Worm (Caenorhabditis elegans) whole organism, mixed stage, embryonic: ENCODE measurements around the gene F53F8.4.

Experiments
- M03D4.4 ChIP-seq: sonication (generic microtip); optimal IDR thresholded peaks from 2 replicates; lab custom pipeline; 2017; ENCODE audit warnings: mild to moderate bottlenecking, missing genetic modification characterization, missing compliant biosample characterization
- bed-3 ChIP-seq: fragments of 200-800 bp; sonication (Bioruptor generic); optimal IDR thresholded peaks from 3 replicates; lab custom pipeline; 2018; ENCODE audit warnings: mild to moderate bottlenecking, missing genetic modification characterization, moderate library complexity, missing compliant biosample characterization
- blmp-1 ChIP-seq: fragments of 150-350 bp; optimal IDR thresholded peaks from 2 replicates; lab custom pipeline; 2014; ENCODE audit warnings: missing biosample characterization, missing genetic modification characterization
- ceh-39 ChIP-seq: fragments of 150-350 bp; optimal IDR thresholded peaks from 2 replicates; lab custom pipeline; 2014; ENCODE audit warnings: missing biosample characterization, missing genetic modification characterization
- ceh-43 ChIP-seq: fragments of 200-800 bp; sonication (Bioruptor generic); optimal IDR thresholded peaks from 2 replicates; lab custom pipeline; 2018; ENCODE audit warnings: mild to moderate bottlenecking, missing genetic modification characterization, moderate library complexity, missing compliant biosample characterization
- ceh-83 ChIP-seq: fragments of 200-800 bp; sonication (Bioruptor generic); optimal IDR thresholded peaks from 2 replicates; lab custom pipeline; 2018; ENCODE audit warnings: mild to moderate bottlenecking, missing genetic modification characterization, missing compliant biosample characterization
- ces-1 ChIP-seq: fragments of 150-350 bp; optimal IDR thresholded peaks from 2 replicates; lab custom pipeline; 2014; ENCODE audit warnings: missing biosample characterization, missing genetic modification reagents, missing genetic modification characterization
- cnd-1 ChIP-seq: fragments of 200-800 bp; sonication (Bioruptor generic); optimal IDR thresholded peaks from 2 replicates; lab custom pipeline; 2018; ENCODE audit warnings: mild to moderate bottlenecking, missing genetic modification characterization, missing compliant biosample characterization
- drap-1 ChIP-seq: fragments of 200-800 bp; sonication (Bioruptor generic); optimal IDR thresholded peaks from 3 replicates; lab custom pipeline; 2018; ENCODE audit warnings: mild to moderate bottlenecking, missing genetic modification characterization, missing compliant biosample characterization
- elt-1 ChIP-seq: sonication (generic microtip); optimal IDR thresholded peaks from 2 replicates; lab custom pipeline; 2017; ENCODE audit warnings: missing genetic modification characterization, mild to moderate bottlenecking, missing compliant biosample characterization, antibody characterized with exemption, moderate library complexity, borderline replicate concordance; ENCODE audit not compliant: insufficient read depth
- elt-3 ChIP-seq: fragments of 150-350 bp; optimal IDR thresholded peaks from 2 replicates; lab custom pipeline; 2014; ENCODE audit warnings: missing biosample characterization, missing genetic modification characterization
- flh-1 ChIP-seq: fragments of 200-800 bp; sonication (Bioruptor generic); optimal IDR thresholded peaks from 2 replicates; lab custom pipeline; 2018; ENCODE audit warnings: mild to moderate bottlenecking, missing genetic modification characterization, moderate library complexity, missing compliant biosample characterization
- ham-2 ChIP-seq: fragments of 200-800 bp; sonication (Bioruptor generic); optimal IDR thresholded peaks from 2 replicates; lab custom pipeline; 2018; ENCODE audit warnings: mild to moderate bottlenecking, missing genetic modification characterization, missing compliant biosample characterization
- hlh-1 ChIP-seq: fragments of 150-350 bp; optimal IDR thresholded peaks from 2 replicates; lab custom pipeline; 2014; ENCODE audit warnings: missing biosample characterization, missing genetic modification reagents, missing genetic modification characterization
- lin-13 ChIP-seq: fragments of 150-350 bp; optimal IDR thresholded peaks from 2 replicates; lab custom pipeline; 2014; ENCODE audit warnings: missing biosample characterization, missing genetic modification characterization
- lin-32 ChIP-seq: fragments of 200-800 bp; sonication (Bioruptor generic); optimal IDR thresholded peaks from 2 replicates; lab custom pipeline; 2018; ENCODE audit warnings: mild to moderate bottlenecking, missing genetic modification characterization, missing compliant biosample characterization
- lsy-2 ChIP-seq: fragments of 150-350 bp; optimal IDR thresholded peaks from 2 replicates; lab custom pipeline; 2014; ENCODE audit warnings: missing biosample characterization, missing genetic modification characterization
- mab-5 ChIP-seq: fragments of 150-350 bp; optimal IDR thresholded peaks from 2 replicates; lab custom pipeline; 2014; ENCODE audit warnings: missing biosample characterization, missing genetic modification characterization
- mep-1 ChIP-seq: fragments of 150-350 bp; optimal IDR thresholded peaks from 2 replicates; lab custom pipeline; 2017; ENCODE audit warnings: missing biosample characterization, missing genetic modification reagents, missing genetic modification characterization, inconsistent platforms
- mls-2 ChIP-seq: sonication (generic microtip); optimal IDR thresholded peaks from 2 replicates; lab custom pipeline; 2016; ENCODE audit warnings: mild to moderate bottlenecking, missing genetic modification characterization, moderate library complexity, missing compliant biosample characterization
- nhr-12 ChIP-seq: fragments of 150-350 bp; optimal IDR thresholded peaks from 2 replicates; lab custom pipeline; 2014; ENCODE audit warnings: missing biosample characterization, missing genetic modification characterization
- nhr-2 ChIP-seq: fragments of 150-350 bp; optimal IDR thresholded peaks from 2 replicates; lab custom pipeline; 2014; ENCODE audit warnings: missing biosample characterization, missing genetic modification characterization
- nhr-237 ChIP-seq: fragments of 150-350 bp; optimal IDR thresholded peaks from 2 replicates; lab custom pipeline; 2014; ENCODE audit warnings: missing biosample characterization, missing genetic modification characterization
- nhr-28 ChIP-seq: fragments of 150-350 bp; optimal IDR thresholded peaks from 2 replicates; lab custom pipeline; 2014; ENCODE audit warnings: missing biosample characterization, missing genetic modification characterization
- nhr-76 ChIP-seq: sonication (generic microtip); optimal IDR thresholded peaks from 2 replicates; lab custom pipeline; 2017; ENCODE audit warnings: missing biosample characterization, missing genetic modification characterization
- pha-4 ChIP-seq: fragments of 150-350 bp; optimal IDR thresholded peaks from 2 replicates; lab custom pipeline; 2018; ENCODE audit warnings: missing biosample characterization, missing genetic modification reagents, missing genetic modification characterization
- sem-2 ChIP-seq: fragments of 200-800 bp; sonication (Bioruptor generic); optimal IDR thresholded peaks from 2 replicates; lab custom pipeline; 2018; ENCODE audit warnings: mild to moderate bottlenecking, missing genetic modification characterization, missing compliant biosample characterization
- snpc-4 ChIP-seq: fragments of 150-350 bp; optimal IDR thresholded peaks from 2 replicates; lab custom pipeline; 2014; ENCODE audit warnings: missing biosample characterization, missing genetic modification characterization
- sptf-1 ChIP-seq: sonication (generic microtip); optimal IDR thresholded peaks from 2 replicates; lab custom pipeline; 2017; ENCODE audit warnings: mild to moderate bottlenecking, missing genetic modification characterization, moderate library complexity, missing compliant biosample characterization
- tbx-8 ChIP-seq: fragments of 200-800 bp; sonication (Bioruptor generic); optimal IDR thresholded peaks from 2 replicates; lab custom pipeline; 2018; ENCODE audit warnings: mild to moderate bottlenecking, missing genetic modification characterization, moderate library complexity, missing compliant biosample characterization
- unc-120 ChIP-seq: sonication (generic microtip); optimal IDR thresholded peaks from 2 replicates; lab custom pipeline; 2017; ENCODE audit warnings: missing genetic modification characterization, missing compliant biosample characterization; ENCODE audit not compliant: poor library complexity, severe bottlenecking
- unc-39 ChIP-seq: fragments of 150-350 bp; optimal IDR thresholded peaks from 2 replicates; lab custom pipeline; 2014; ENCODE audit warnings: missing biosample characterization, missing genetic modification characterization
- unc-62 ChIP-seq: fragments of 150-350 bp; optimal IDR thresholded peaks from 2 replicates; lab custom pipeline; 2014; ENCODE audit warnings: missing biosample characterization, missing genetic modification reagents, missing genetic modification characterization
- zip-8 ChIP-seq: fragments of 150-350 bp; optimal IDR thresholded peaks from 2 replicates; lab custom pipeline; 2014; ENCODE audit warnings: missing biosample characterization, missing genetic modification characterization
- ztf-11 ChIP-seq: fragments of 150-350 bp; optimal IDR thresholded peaks from 2 replicates; lab custom pipeline; 2014; ENCODE audit warnings: missing biosample characterization, missing genetic modification characterization

The F53F8.4 gene

ce11 chrV:20691585-20691984, at the start of gene F53F8.4:
Gene F53F8.4 (minus strand): TSS chrV:20691685.
- TF ChIP-seq lin-32 (no peak), elt-3 (no peak), nhr-76 (tag; lab: Kevin White, UChicago) (no peak), tbx-8 (GFP tag; lab: Kevin White, UChicago) (no peak), unc-120 (no peak), ztf-11 (no peak), sptf-1 (tag; lab: Kevin White, UChicago) (no peak)
- TF ChIP-seq, all 35 proteins: peak for 0

ce11 chrV:20739387-20739786, 47.9 kb upstream of the F53F8.4 start:
- TF ChIP-seq nhr-237 (no peak), ces-1 (peak; percentile 64)

ce11 chrV:20734658-20735057, 43.2 kb upstream of the F53F8.4 start, which contains the start of gene srxa-6:
Gene srxa-6 (plus strand): TSS chrV:20734958.
- TF ChIP-seq ham-2 (GFP tag; lab: Kevin White, UChicago) = no peak
- TF ChIP-seq flh-1 (GFP tag; lab: Kevin White, UChicago) = no peak
- no peak for TF ChIP-seq nhr-28 (tag; lab: Kevin White, UChicago)
- no peak for TF ChIP-seq tbx-8 (GFP tag; lab: Kevin White, UChicago)
- TF ChIP-seq ces-1 = no peak
- no peak for TF ChIP-seq mab-5
- TF ChIP-seq M03D4.4 (tag; lab: Kevin White, UChicago) = no peak

ce11 chrV:20731787-20732186, 40.3 kb upstream of the F53F8.4 start, which contains the start of gene srxa-1:
Gene srxa-1 (plus strand): TSS chrV:20732087.
- TF ChIP-seq ceh-39 (no peak), nhr-2 (no peak), flh-1 (GFP tag; lab: Kevin White, UChicago) (no peak), ztf-11 (no peak), unc-120 (no peak), unc-39 (tag; lab: Kevin White, UChicago) (no peak), lin-13 (no peak), bed-3 (GFP tag; lab: Kevin White, UChicago) (no peak), unc-62 (no peak), nhr-76 (tag; lab: Kevin White, UChicago) (no peak), nhr-28 (tag; lab: Kevin White, UChicago) (no peak), cnd-1 (tag; lab: Kevin White, UChicago) (no peak)

- TF ChIP-seq mab-5 = no peak
- TF ChIP-seq cnd-1 (tag; lab: Kevin White, UChicago) = no peak
- TF ChIP-seq drap-1 (GFP tag; lab: Kevin White, UChicago) = no peak
- TF ChIP-seq lin-13 = no peak
- no peak for TF ChIP-seq ces-1
- TF ChIP-seq mep-1 (tag; lab: Kevin White, UChicago) = peak; percentile 40
- peak; percentile 5 for TF ChIP-seq lsy-2 (tag; lab: Kevin White, UChicago)
- TF ChIP-seq unc-120 = peak; percentile 9
- TF ChIP-seq M03D4.4 (tag; lab: Kevin White, UChicago) = no peak
- no peak for TF ChIP-seq ham-2 (GFP tag; lab: Kevin White, UChicago)
- TF ChIP-seq nhr-76 (tag; lab: Kevin White, UChicago) = no peak
- peak; percentile 42 for TF ChIP-seq mls-2 (tag; lab: Kevin White, UChicago)
- TF ChIP-seq zip-8 = no peak
- no peak for TF ChIP-seq lin-32
- TF ChIP-seq flh-1 (GFP tag; lab: Kevin White, UChicago) = no peak
- no peak for TF ChIP-seq elt-1 (tag; lab: Kevin White, UChicago)
- no peak for TF ChIP-seq ceh-43 (GFP tag; lab: Kevin White, UChicago)
- TF ChIP-seq tbx-8 (GFP tag; lab: Kevin White, UChicago) = no peak
- no peak for TF ChIP-seq blmp-1
- no peak for TF ChIP-seq nhr-28 (tag; lab: Kevin White, UChicago)
- no peak for TF ChIP-seq sem-2
- TF ChIP-seq unc-62 = no peak
- TF ChIP-seq snpc-4 (tag; lab: Kevin White, UChicago) = no peak
- TF ChIP-seq ceh-83 (GFP tag; lab: Kevin White, UChicago) = no peak
- TF ChIP-seq ztf-11 = no peak
- no peak for TF ChIP-seq ceh-39
- TF ChIP-seq unc-39 (tag; lab: Kevin White, UChicago) = no peak
- TF ChIP-seq nhr-237 = no peak
- no peak for TF ChIP-seq bed-3 (GFP tag; lab: Kevin White, UChicago)
- peak; percentile 53 for TF ChIP-seq pha-4
- no peak for TF ChIP-seq nhr-12
- no peak for TF ChIP-seq hlh-1 (tag; lab: Kevin White, UChicago)
- TF ChIP-seq elt-3 = no peak
- no peak for TF ChIP-seq sptf-1 (tag; lab: Kevin White, UChicago)
- no peak for TF ChIP-seq nhr-2
These were observed 37.4 kb upstream of the F53F8.4 start, which contains the start of gene ipla-3 for ce11 chrV:20728763-20729350. Gene ipla-3 (minus strand): TSS chrV:20729272.
